Worm (Caenorhabditis elegans) whole organism, L3 larva: ENCODE data around the gene baf-1.

ENCODE experiments used
- elt-3 ChIP-seq, 3 experiments: fragments of 150-350 bp in 1 of 3; sonication (generic microtip) in 2 of 3; optimal IDR thresholded peaks; 2 replicates in 2 of 3; 4 replicates in 1 of 3; lab custom pipeline; 2014 to 2017; ENCODE audit warnings: missing biosample characterization in 3 of 3, missing genetic modification characterization in 3 of 3
- eor-1 ChIP-seq, 2 experiments: fragments of 150-350 bp; optimal IDR thresholded peaks; 2 replicates each; lab custom pipeline; 2014 to 2018; ENCODE audit warnings: missing biosample characterization in 2 of 2, missing genetic modification characterization in 2 of 2
- lin-15B ChIP-seq: fragments of 150-350 bp; optimal IDR thresholded peaks from 2 replicates; lab custom pipeline; 2014; ENCODE audit warnings: missing biosample characterization, missing genetic modification characterization
- mdl-1 ChIP-seq: fragments of 150-350 bp; optimal IDR thresholded peaks from 2 replicates; lab custom pipeline; 2014; ENCODE audit warnings: missing biosample characterization, missing genetic modification characterization
- mml-1 ChIP-seq: fragments of 150-350 bp; sonication (generic microtip); optimal IDR thresholded peaks from 3 replicates; lab custom pipeline; 2014; ENCODE audit warnings: missing biosample characterization, missing genetic modification characterization
- nhr-28 ChIP-seq: fragments of 150-350 bp; optimal IDR thresholded peaks from 2 replicates; lab custom pipeline; 2014; ENCODE audit warnings: missing biosample characterization, missing genetic modification characterization
- nhr-76 ChIP-seq: fragments of 150-350 bp; sonication (generic microtip); optimal IDR thresholded peaks from 5 replicates; lab custom pipeline; 2014; ENCODE audit warnings: missing biosample characterization, missing genetic modification characterization
- pha-4 ChIP-seq: fragments of 150-350 bp; optimal IDR thresholded peaks from 2 replicates; lab custom pipeline; 2014; ENCODE audit warnings: missing biosample characterization, missing genetic modification reagents, missing genetic modification characterization
- snpc-4 ChIP-seq: fragments of 150-350 bp; optimal IDR thresholded peaks from 2 replicates; lab custom pipeline; 2014; ENCODE audit warnings: missing biosample characterization, missing genetic modification characterization
- unc-39 ChIP-seq: sonication (generic microtip); optimal IDR thresholded peaks from 4 replicates; lab custom pipeline; 2017; ENCODE audit warnings: missing biosample characterization, missing genetic modification characterization
- unc-62 ChIP-seq: fragments of 150-350 bp; sonication (generic microtip); optimal IDR thresholded peaks from 4 replicates; lab custom pipeline; 2014; ENCODE audit warnings: missing biosample characterization, missing genetic modification reagents, missing genetic modification characterization
- ztf-4 ChIP-seq: fragments of 150-350 bp; optimal IDR thresholded peaks from 2 replicates; lab custom pipeline; 2014; ENCODE audit warnings: missing biosample characterization, missing genetic modification characterization

ce11 chrIII:9501072-9501471 is 33.8 kb downstream of the baf-1 start:
- TF ChIP-seq ztf-4, result no peak
- no peak for TF ChIP-seq unc-62 (GFP tag; lab: Kevin White, UChicago)
- no peak for TF ChIP-seq elt-3 (tag; optimal IDR thresholded peaks at IDR 0.05; lab: Kevin White, UChicago)
- TF ChIP-seq nhr-28 (tag; lab: Kevin White, UChicago), result no peak
- TF ChIP-seq lin-15B (tag; lab: Kevin White, UChicago), result no peak
- no peak for TF ChIP-seq mdl-1
- TF ChIP-seq mml-1, result no peak
- no peak for TF ChIP-seq unc-39 (tag; lab: Kevin White, UChicago)
- TF ChIP-seq pha-4, result no peak
- TF ChIP-seq nhr-76 (tag; lab: Kevin White, UChicago), result no peak
- no peak for TF ChIP-seq eor-1 (tag; optimal IDR thresholded peaks at IDR 0.05; lab: Kevin White, UChicago)
- TF ChIP-seq snpc-4 (tag; lab: Kevin White, UChicago), result no peak
